Worm (Caenorhabditis elegans) whole organism, L1 larva: ENCODE results near the gene F07E5.12.
A peak's percentile ranks its signal among the peaks of the same experiment; 100 is the strongest.
"Not testable (repeated sequence)": the region's sequence is repeated elsewhere in the genome, so short reads cannot be mapped to it uniquely, and the experiment has no call there.

Experiments used
- C04F5.9 ChIP-seq: sonication (generic microtip); optimal IDR thresholded peaks from 2 replicates; lab custom pipeline; 2016; ENCODE audit warnings: missing genetic modification characterization, missing compliant biosample characterization
- F16B12.6 ChIP-seq: fragments of 150-350 bp; optimal IDR thresholded peaks from 2 replicates; lab custom pipeline; 2014; ENCODE audit warnings: missing biosample characterization, missing genetic modification characterization
- aly-2 ChIP-seq: fragments of 150-350 bp; optimal IDR thresholded peaks from 2 replicates; lab custom pipeline; 2014; ENCODE audit warnings: missing biosample characterization, missing genetic modification characterization
- ama-1 ChIP-seq: fragments of 150-350 bp; optimal IDR thresholded peaks from 2 replicates; lab custom pipeline; 2014
- ceh-63 ChIP-seq: fragments of 200-800 bp; sonication (Bioruptor generic); optimal IDR thresholded peaks from 2 replicates; lab custom pipeline; 2018; ENCODE audit warnings: mild to moderate bottlenecking, missing genetic modification characterization, missing compliant biosample characterization
- ceh-8 ChIP-seq: fragments of 200-800 bp; sonication (Bioruptor generic); optimal IDR thresholded peaks from 2 replicates; lab custom pipeline; 2018; ENCODE audit warnings: mild to moderate bottlenecking, missing genetic modification characterization, moderate library complexity, missing compliant biosample characterization
- ceh-88 ChIP-seq: fragments of 200-800 bp; sonication (Bioruptor generic); IDR thresholded peaks from 2 replicates; pipeline ENCODE4 v1.3.6; 2022; ENCODE audit warnings: missing genetic modification characterization, missing compliant biosample characterization
- ces-1 ChIP-seq: fragments of 150-350 bp; optimal IDR thresholded peaks from 2 replicates; lab custom pipeline; 2014; ENCODE audit warnings: missing biosample characterization, missing genetic modification reagents, missing genetic modification characterization
- efl-1 ChIP-seq, 4 experiments: fragments of 150-350 bp; optimal IDR thresholded peaks in 3 of 4; peaks in 1 of 4; 1 replicate in 1 of 4; 2 replicates in 3 of 4; lab custom pipeline; 2014; ENCODE audit warnings: missing biosample characterization in 2 of 4, missing genetic modification characterization in 2 of 4, missing genetic modification reagents in 2 of 4
- efl-3 ChIP-seq: fragments of 200-800 bp; sonication (Bioruptor generic); optimal IDR thresholded peaks from 2 replicates; lab custom pipeline; 2018; ENCODE audit warnings: mild to moderate bottlenecking, missing genetic modification characterization, missing compliant biosample characterization
- ets-5 ChIP-seq: fragments of 200-800 bp; sonication (Bioruptor generic); IDR thresholded peaks from 2 replicates; pipeline ENCODE4 v1.3.6; 2022; ENCODE audit warnings: missing genetic modification characterization, missing compliant biosample characterization
- fkh-4 ChIP-seq: sonication (generic microtip); optimal IDR thresholded peaks from 2 replicates; lab custom pipeline; 2016; ENCODE audit warnings: missing compliant biosample characterization, missing genetic modification characterization, borderline replicate concordance
- fos-1 ChIP-seq: fragments of 150-350 bp; optimal IDR thresholded peaks from 2 replicates; lab custom pipeline; 2014; ENCODE audit warnings: missing biosample characterization, missing genetic modification characterization
- hlh-4 ChIP-seq: sonication (generic microtip); optimal IDR thresholded peaks from 2 replicates; lab custom pipeline; 2016; ENCODE audit warnings: mild to moderate bottlenecking, missing genetic modification characterization, missing compliant biosample characterization
- isw-1 ChIP-seq: fragments of 200-800 bp; sonication (Bioruptor generic); IDR thresholded peaks from 2 replicates; pipeline ENCODE4 v1.3.6; 2022; ENCODE audit warnings: missing genetic modification characterization, missing compliant biosample characterization
- lin-13 ChIP-seq: fragments of 150-350 bp; optimal IDR thresholded peaks from 2 replicates; lab custom pipeline; 2014; ENCODE audit warnings: missing biosample characterization, missing genetic modification reagents, missing genetic modification characterization
- lin-15B ChIP-seq: fragments of 150-350 bp; sonication (generic microtip); optimal IDR thresholded peaks from 3 replicates; lab custom pipeline; 2014; ENCODE audit warnings: missing biosample characterization, missing genetic modification characterization
- lin-35 ChIP-seq, 2 experiments: fragments of 150-350 bp; optimal IDR thresholded peaks; 2 replicates each; lab custom pipeline; 2014; ENCODE audit warnings: missing biosample characterization in 2 of 2, missing genetic modification characterization in 2 of 2, missing genetic modification reagents in 2 of 2
- mef-2 ChIP-seq: fragments of 150-350 bp; optimal IDR thresholded peaks from 2 replicates; lab custom pipeline; 2014; ENCODE audit warnings: missing biosample characterization, missing genetic modification characterization
- mep-1 ChIP-seq: fragments of 150-350 bp; optimal IDR thresholded peaks from 2 replicates; lab custom pipeline; 2014; ENCODE audit warnings: missing biosample characterization, missing genetic modification characterization
- nhr-12 ChIP-seq: sonication (generic microtip); optimal IDR thresholded peaks from 2 replicates; lab custom pipeline; 2017; ENCODE audit warnings: missing biosample characterization, missing genetic modification characterization
- nhr-20 ChIP-seq: sonication (generic microtip); optimal IDR thresholded peaks from 2 replicates; lab custom pipeline; 2016; ENCODE audit warnings: mild to moderate bottlenecking, missing genetic modification characterization, missing compliant biosample characterization
- nhr-47 ChIP-seq: sonication (generic microtip); optimal IDR thresholded peaks from 2 replicates; lab custom pipeline; 2016; ENCODE audit warnings: mild to moderate bottlenecking, missing genetic modification characterization, moderate library complexity, missing compliant biosample characterization
- nhr-77 ChIP-seq: fragments of 150-350 bp; optimal IDR thresholded peaks from 2 replicates; lab custom pipeline; 2014; ENCODE audit warnings: missing biosample characterization, missing genetic modification characterization
- nhr-84 ChIP-seq: sonication (generic microtip); optimal IDR thresholded peaks from 2 replicates; lab custom pipeline; 2017; ENCODE audit warnings: missing biosample characterization, missing genetic modification characterization
- pag-3 ChIP-seq: sonication (generic microtip); optimal IDR thresholded peaks from 2 replicates; lab custom pipeline; 2017; ENCODE audit warnings: missing genetic modification characterization, mild to moderate bottlenecking, missing compliant biosample characterization, antibody characterized with exemption, borderline replicate concordance; ENCODE audit not compliant: insufficient read depth
- rnt-1 ChIP-seq: sonication (generic microtip); optimal IDR thresholded peaks from 2 replicates; lab custom pipeline; 2016; ENCODE audit warnings: mild to moderate bottlenecking, missing genetic modification characterization, moderate library complexity, missing compliant biosample characterization
- skn-1 ChIP-seq: fragments of 150-350 bp; optimal IDR thresholded peaks from 2 replicates; lab custom pipeline; 2014; ENCODE audit warnings: missing biosample characterization, missing genetic modification characterization
- snpc-4 ChIP-seq: fragments of 150-350 bp; optimal IDR thresholded peaks from 2 replicates; lab custom pipeline; 2014; ENCODE audit warnings: missing biosample characterization, missing genetic modification characterization
- sox-4 ChIP-seq: sonication (generic microtip); optimal IDR thresholded peaks from 2 replicates; lab custom pipeline; 2016; ENCODE audit warnings: missing genetic modification characterization, missing compliant biosample characterization
- unc-62 ChIP-seq: fragments of 150-350 bp; optimal IDR thresholded peaks from 2 replicates; lab custom pipeline; 2014; ENCODE audit warnings: missing biosample characterization, missing genetic modification reagents, missing genetic modification characterization
- unc-86 ChIP-seq: sonication (generic microtip); optimal IDR thresholded peaks from 2 replicates; lab custom pipeline; 2016; ENCODE audit warnings: missing genetic modification characterization, missing compliant biosample characterization
- unc-98 ChIP-seq: fragments of 200-800 bp; sonication (Bioruptor generic); IDR thresholded peaks from 2 replicates; pipeline ENCODE4 v1.3.6; 2022; ENCODE audit warnings: missing genetic modification characterization, missing compliant biosample characterization
- vab-15 ChIP-seq: sonication (generic microtip); optimal IDR thresholded peaks from 2 replicates; lab custom pipeline; 2017; ENCODE audit warnings: missing genotype, mild to moderate bottlenecking, missing genetic modification characterization, missing compliant biosample characterization
- xbp-1 ChIP-seq: sonication (generic microtip); optimal IDR thresholded peaks from 2 replicates; lab custom pipeline; 2016; ENCODE audit warnings: missing genetic modification characterization, missing compliant biosample characterization
- zag-1 ChIP-seq: fragments of 150-350 bp; optimal IDR thresholded peaks from 2 replicates; lab custom pipeline; 2014; ENCODE audit warnings: missing biosample characterization, missing genetic modification characterization
- zip-4 ChIP-seq: fragments of 200-800 bp; sonication (Bioruptor generic); optimal IDR thresholded peaks from 2 replicates; lab custom pipeline; 2018; ENCODE audit warnings: mild to moderate bottlenecking, missing genetic modification characterization, moderate library complexity, missing compliant biosample characterization
- ztf-4 ChIP-seq: fragments of 150-350 bp; optimal IDR thresholded peaks from 2 replicates; lab custom pipeline; 2014; ENCODE audit warnings: missing biosample characterization, missing genetic modification characterization

The F07E5.12 gene

DNA sequence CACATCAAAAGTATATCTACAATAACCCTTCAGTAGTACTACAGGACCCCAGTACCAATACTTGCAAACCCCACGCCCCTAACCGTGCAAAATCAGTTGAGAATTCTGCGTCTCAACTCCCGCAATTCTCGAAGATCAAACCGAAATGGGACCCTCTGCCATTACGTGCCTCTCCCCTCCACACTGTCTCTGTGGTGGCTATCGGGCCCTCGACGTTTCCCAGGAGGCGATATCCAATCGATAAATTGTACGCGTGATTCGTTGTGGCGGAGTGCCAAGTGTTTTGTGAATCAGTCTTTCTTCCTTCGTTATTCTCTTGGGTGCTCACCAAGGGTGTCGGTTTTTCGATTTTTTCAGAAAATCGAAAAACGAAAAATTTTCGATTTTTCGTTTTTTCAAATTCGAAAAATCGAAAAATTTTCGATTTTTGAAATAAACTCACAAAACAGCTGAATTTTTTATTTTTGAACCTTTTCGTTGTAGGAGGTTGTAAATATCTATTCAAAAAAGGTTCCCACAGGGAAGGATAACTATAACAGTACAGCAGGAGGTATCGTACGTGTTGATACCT is at the start of gene F07E5.12:
F07E5.12 (plus strand) TSS at position 521 of the 571 bp plus-strand sequence.
- TF ChIP-seq efl-1 (optimal IDR thresholded peaks at IDR 0.05; lab: Kevin White, UChicago): not testable (repeated sequence)
- peak in 1 of 2 experiments; percentile 60 for TF ChIP-seq efl-1 (GFP tag; optimal IDR thresholded peaks at IDR 0.05 in 1 of 2; lab: Kevin White, UChicago)

DNA sequence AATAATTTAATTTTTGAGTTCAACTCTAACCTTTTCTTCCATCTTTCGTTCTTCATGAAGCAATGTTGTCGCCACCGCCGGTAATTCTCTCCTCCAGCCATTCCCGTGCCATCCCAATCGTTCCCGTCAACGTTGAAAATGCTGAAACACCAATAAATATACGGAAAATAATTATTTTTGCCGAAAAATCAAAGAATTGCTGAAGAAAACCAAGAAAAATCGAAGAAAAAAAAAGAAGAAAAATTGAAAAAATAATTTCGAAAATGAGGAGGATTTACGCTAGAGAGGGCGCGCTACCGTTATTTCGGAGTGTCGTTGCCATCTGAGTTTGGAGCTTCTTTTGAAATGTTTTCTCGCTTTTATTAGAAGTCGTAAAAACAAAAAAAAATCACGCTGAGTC is 44.3 kb upstream of the F07E5.12 start, which contains the start of gene cya-2:
cya-2 (minus strand) TSS at position 101 of the 400 bp plus-strand sequence.
- not testable (repeated sequence) for TF ChIP-seq nhr-12 (tag; lab: Kevin White, UChicago); ceh-88 (GFP tag; lab: Robert Waterston, UW); nhr-20 (tag; lab: Kevin White, UChicago)

DNA sequence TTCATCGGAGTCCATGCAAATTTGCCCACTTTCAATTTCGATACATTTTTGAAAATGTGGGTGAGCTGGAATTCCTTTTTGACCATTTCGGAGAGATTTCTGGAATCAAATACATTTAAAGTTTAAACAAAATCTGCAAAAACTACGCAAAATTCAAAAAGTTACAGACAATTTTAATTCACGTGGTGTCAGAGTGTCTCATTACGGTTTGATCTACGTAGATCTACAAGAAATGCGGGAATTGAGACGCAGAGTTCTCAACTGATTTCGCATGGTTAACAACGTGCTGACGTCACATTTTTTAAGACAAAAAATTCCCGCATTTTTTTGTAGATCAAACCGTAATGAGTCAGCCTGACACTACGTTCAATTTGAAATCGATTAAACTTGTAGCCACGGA is 41.2 kb upstream of the F07E5.12 start, which contains the start of gene bath-21:
bath-21 (minus strand) TSS at position 101 of the 400 bp plus-strand sequence.
- TF ChIP-seq mef-2 (no peak), aly-2 (tag; lab: Kevin White, UChicago) (no peak), ceh-63 (GFP tag; lab: Kevin White, UChicago) (no peak), zag-1 (tag; lab: Kevin White, UChicago) (no peak), ets-5 (GFP tag; lab: Robert Waterston, UW) (no peak), fkh-4 (tag; lab: Kevin White, UChicago) (no peak), unc-86 (tag; lab: Kevin White, UChicago) (no peak), ces-1 (GFP tag; lab: Kevin White, UChicago) (no peak), skn-1 (tag; lab: Kevin White, UChicago) (no peak), nhr-47 (tag; lab: Kevin White, UChicago) (no peak), xbp-1 (tag; lab: Kevin White, UChicago) (no peak), mep-1 (tag; lab: Kevin White, UChicago) (no peak), sox-4 (tag; lab: Kevin White, UChicago) (no peak), efl-3 (no peak), vab-15 (tag; lab: Kevin White, UChicago) (no peak), rnt-1 (tag; lab: Kevin White, UChicago) (no peak)

DNA sequence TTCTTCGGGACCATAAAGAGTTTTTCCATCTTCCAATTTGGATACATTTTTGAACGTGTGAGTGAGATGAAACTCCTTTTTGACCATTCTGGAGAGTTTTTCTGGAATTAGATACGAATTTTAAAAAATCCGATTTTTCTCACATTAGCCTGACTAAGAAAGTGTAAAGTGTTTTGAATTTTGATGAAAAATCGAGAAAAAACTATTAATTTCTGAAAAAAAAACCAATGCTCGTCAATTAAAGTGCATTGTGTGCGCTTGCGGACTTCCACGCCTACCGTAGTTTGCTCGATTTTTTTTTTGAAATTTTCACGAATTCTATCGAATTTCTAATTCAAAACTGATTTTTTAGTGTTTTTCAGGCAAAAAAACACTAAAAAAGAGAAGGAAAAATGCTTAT is 39.1 kb upstream of the F07E5.12 start, which contains the start of gene bath-1:
bath-1 (minus strand) TSS at position 101 of the 400 bp plus-strand sequence.
- TF ChIP-seq F16B12.6 (tag; lab: Kevin White, UChicago) (no peak), hlh-4 (tag; lab: Kevin White, UChicago) (no peak), ceh-88 (GFP tag; lab: Robert Waterston, UW) (no peak), lin-13 (GFP tag; lab: Kevin White, UChicago) (no peak), unc-62 (GFP tag; lab: Kevin White, UChicago) (no peak), nhr-47 (tag; lab: Kevin White, UChicago) (no peak), isw-1 (GFP tag; lab: Robert Waterston, UW) (no peak), zip-4 (GFP tag; lab: Kevin White, UChicago) (no peak), snpc-4 (no peak), ama-1 (no peak), ztf-4 (no peak)
- TF ChIP-seq, all 84 proteins: peak for 0

DNA sequence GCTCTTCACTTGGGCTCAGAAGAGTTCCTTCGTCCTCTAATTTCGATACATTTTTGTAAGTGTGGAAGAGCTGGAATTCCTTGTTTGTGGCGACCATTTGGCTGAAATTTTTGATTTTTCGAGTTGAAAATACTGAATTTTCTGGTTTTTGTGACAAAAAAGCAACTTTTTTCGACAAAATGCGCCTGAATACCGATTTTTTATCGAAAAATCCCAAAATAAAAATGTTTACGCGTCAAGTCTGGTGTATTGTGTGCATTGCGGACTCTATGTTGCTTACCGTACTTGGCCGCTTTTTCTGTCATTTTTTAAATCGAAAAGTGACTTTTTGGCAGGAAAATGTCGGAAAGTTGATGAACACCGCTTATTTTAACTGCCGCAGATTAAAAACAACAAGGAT is 37.4 kb upstream of the F07E5.12 start, which contains the start of gene bath-3:
bath-3 (minus strand) TSS at position 101 of the 400 bp plus-strand sequence.
- TF ChIP-seq unc-98 (GFP tag; lab: Robert Waterston, UW) (no peak), C04F5.9 (no peak), isw-1 (GFP tag; lab: Robert Waterston, UW) (no peak), lin-35 (GFP tag; optimal IDR thresholded peaks at IDR 0.05; lab: Kevin White, UChicago) (no peak), ceh-88 (GFP tag; lab: Robert Waterston, UW) (no peak), nhr-77 (tag; lab: Kevin White, UChicago) (no peak), ets-5 (GFP tag; lab: Robert Waterston, UW) (no peak), ceh-8 (GFP tag; lab: Kevin White, UChicago) (no peak), fos-1 (tag; lab: Kevin White, UChicago) (no peak), lin-15B (tag; lab: Kevin White, UChicago) (no peak), pag-3 (tag; lab: Kevin White, UChicago) (no peak), nhr-84 (tag; lab: Kevin White, UChicago) (no peak)
- TF ChIP-seq, all 84 proteins: peak for 0
